Worm (Caenorhabditis elegans): ENCODE data around the gene R10H10.3.

The R10H10.3 gene

ce11 chrIV:10388263-10388662 is at the start of gene R10H10.3:
R10H10.3 (plus strand) TSS chrIV:10388505.
- TF ChIP-seq lin-29 (GFP tag; IDR thresholded peaks at IDR 0.05) (no peak), nhr-28 (tag; optimal IDR thresholded peaks at IDR 0.05) (peak; percentile 69), mes-2 (tag; optimal IDR thresholded peaks at IDR 0.05; ENCODE audit: poor library complexity, severe bottlenecking) (no peak), madf-9 (GFP tag; conservative IDR thresholded peaks at IDR 0.05) (no peak), lin-38 (GFP tag; IDR thresholded peaks at IDR 0.05) (no peak), ztf-7 (tag; optimal IDR thresholded peaks at IDR 0.05) (no peak), mxl-2 (GFP tag; conservative IDR thresholded peaks at IDR 0.05) (no peak), dve-1 (tag; optimal IDR thresholded peaks at IDR 0.05; ENCODE audit: insufficient read depth) (peak; percentile 50), aha-1 (tag) (peak; percentile 12), nhr-48 (tag; optimal IDR thresholded peaks at IDR 0.05) (no peak), nhr-77 (tag; optimal IDR thresholded peaks at IDR 0.05) (peak; percentile 78), daf-12 (tag; optimal IDR thresholded peaks at IDR 0.05) (no peak), ceh-28 (tag; optimal IDR thresholded peaks at IDR 0.05) (no peak), snpc-1.2 (GFP tag; IDR thresholded peaks at IDR 0.05) (no peak), dmd-8 (GFP tag; IDR thresholded peaks at IDR 0.05) (no peak), zfp-2 (tag; optimal IDR thresholded peaks at IDR 0.05) (no peak), hlh-11 (tag; optimal IDR thresholded peaks at IDR 0.05) (peak; percentile 22), mep-1 (tag; optimal IDR thresholded peaks at IDR 0.05) (no peak), nhr-41 (GFP tag; IDR thresholded peaks at IDR 0.05) (no peak), ceh-20 (GFP tag; IDR thresholded peaks at IDR 0.05) (no peak), nhr-11 (tag; optimal IDR thresholded peaks at IDR 0.05) (no peak), lin-13 (GFP tag; optimal IDR thresholded peaks at IDR 0.05) (no peak), rbr-2 (tag; optimal IDR thresholded peaks at IDR 0.05) (no peak), daf-16 (GFP tag; optimal IDR thresholded peaks at IDR 0.05) (no peak), daf-16 (tag; optimal IDR thresholded peaks at IDR 0.05) (peak; percentile 26), ces-1 (GFP tag; optimal IDR thresholded peaks at IDR 0.05) (no peak), F37D6.2 (tag; optimal IDR thresholded peaks at IDR 0.05) (no peak), dmd-6 (GFP tag; IDR thresholded peaks at IDR 0.05) (peak; percentile 60), pqm-1 (tag; optimal IDR thresholded peaks at IDR 0.05) (peak; percentile 97), dmd-9 (GFP tag; IDR thresholded peaks at IDR 0.05) (no peak), daf-19 (GFP tag; conservative IDR thresholded peaks at IDR 0.05) (no peak), mxl-3 (GFP tag; optimal IDR thresholded peaks at IDR 0.05) (no peak), ceh-32 (tag; optimal IDR thresholded peaks at IDR 0.05; ENCODE audit: poor library complexity) (no peak), arid-1 (GFP tag; conservative IDR thresholded peaks at IDR 0.05) (no peak), hmg-1.1 (GFP tag; IDR thresholded peaks at IDR 0.05) (no peak)

ce11 chrIV:10339701-10340100 is 48.6 kb upstream of the R10H10.3 start:
- TF ChIP-seq spr-3 (GFP tag; optimal IDR thresholded peaks at IDR 0.05) (no peak), nhr-11 (tag; optimal IDR thresholded peaks at IDR 0.05) (peak; percentile 9)

- no peak for TF ChIP-seq spr-1 (tag; optimal IDR thresholded peaks at IDR 0.05)
- TF ChIP-seq ctbp-1 (GFP tag; IDR thresholded peaks at IDR 0.05) = peak; percentile 62; the same call in 1 of the 2 replicates
- 0 out of 2 replicates have a peak, but pooled peaks have one; percentile 17 for TF ChIP-seq egl-43 (GFP tag; IDR thresholded peaks at IDR 0.05)
- peak; percentile 99 for TF ChIP-seq aha-1 (tag)
- TF ChIP-seq fkh-10 (GFP tag; optimal IDR thresholded peaks at IDR 0.05) = peak; percentile 35
- TF ChIP-seq Y105C5A.15 (GFP tag; IDR thresholded peaks at IDR 0.05) = no peak
- peak; percentile 33 for TF ChIP-seq hlh-30 (tag; optimal IDR thresholded peaks at IDR 0.05; ENCODE audit: insufficient read depth)
- TF ChIP-seq ceh-20 (GFP tag; IDR thresholded peaks at IDR 0.05) = 0 out of 2 replicates have a peak, but pooled peaks have one; percentile 53
- peak; percentile 1 for TF ChIP-seq ceh-32 (tag; optimal IDR thresholded peaks at IDR 0.05; ENCODE audit: poor library complexity)
- TF ChIP-seq set-16 (GFP tag; IDR thresholded peaks at IDR 0.05) = peak; percentile 48
- TF ChIP-seq hmg-1.1 (GFP tag; IDR thresholded peaks at IDR 0.05) = peak; percentile 36; the same call in 1 of the 2 replicates
- TF ChIP-seq F37D6.2 (tag; optimal IDR thresholded peaks at IDR 0.05) = peak; percentile 1
- no peak for TF ChIP-seq ces-1 (GFP tag; optimal IDR thresholded peaks at IDR 0.05)
- no peak for TF ChIP-seq mdt-29 (GFP tag; IDR thresholded peaks at IDR 0.05)
- no peak for TF ChIP-seq lim-7 (GFP tag; IDR thresholded peaks at IDR 0.05)
- TF ChIP-seq vab-7 (GFP tag; IDR thresholded peaks at IDR 0.05) = no peak
- peak; percentile 1 for TF ChIP-seq F10B5.3 (tag; optimal IDR thresholded peaks at IDR 0.05)
Observed at ce11 chrIV:10341618-10342360, 46.5 kb upstream of the R10H10.3 start.

All from whole organism, L4 larva.